Fruit fly (Drosophila melanogaster): ENCODE results near the gene Gr39a.

dm6 chr2L:21341706-21342105 lies 51.2 kb downstream of the Gr39a start:
- TF ChIP-seq psq (optimal IDR thresholded peaks at IDR 0.05) = no peak
- no peak for TF ChIP-seq ttk (optimal IDR thresholded peaks at IDR 0.05)
